Worm (Caenorhabditis elegans) whole organism, L3 larva: ENCODE measurements around the gene cyp-34A10.

Source experiments
- elt-2 ChIP-seq: sonication (generic microtip); optimal IDR thresholded peaks from 2 replicates; lab custom pipeline; 2016; ENCODE audit warnings: missing genetic modification reagents, mild to moderate bottlenecking, missing genetic modification characterization, missing compliant biosample characterization
- eor-1 ChIP-seq, 2 experiments: fragments of 150-350 bp; optimal IDR thresholded peaks; 2 replicates each; lab custom pipeline; 2014 to 2018; ENCODE audit warnings: missing biosample characterization in 2 of 2, missing genetic modification characterization in 2 of 2
- lin-39 ChIP-seq: fragments of 150-350 bp; optimal IDR thresholded peaks from 2 replicates; lab custom pipeline; 2018; ENCODE audit warnings: missing biosample characterization, missing genetic modification reagents, missing genetic modification characterization
- mml-1 ChIP-seq: fragments of 150-350 bp; sonication (generic microtip); optimal IDR thresholded peaks from 3 replicates; lab custom pipeline; 2014; ENCODE audit warnings: missing biosample characterization, missing genetic modification characterization
- nhr-11 ChIP-seq: fragments of 150-350 bp; optimal IDR thresholded peaks from 2 replicates; lab custom pipeline; 2014; ENCODE audit warnings: missing biosample characterization, missing genetic modification characterization
- nhr-237 ChIP-seq: fragments of 150-350 bp; optimal IDR thresholded peaks from 2 replicates; lab custom pipeline; 2014; ENCODE audit warnings: missing biosample characterization, missing genetic modification characterization
- nhr-28 ChIP-seq: fragments of 150-350 bp; optimal IDR thresholded peaks from 2 replicates; lab custom pipeline; 2014; ENCODE audit warnings: missing biosample characterization, missing genetic modification characterization
- nhr-67 ChIP-seq: fragments of 150-350 bp; optimal IDR thresholded peaks from 2 replicates; lab custom pipeline; 2014; ENCODE audit warnings: missing biosample characterization, missing genetic modification characterization
- nhr-76 ChIP-seq: fragments of 150-350 bp; sonication (generic microtip); optimal IDR thresholded peaks from 5 replicates; lab custom pipeline; 2014; ENCODE audit warnings: missing biosample characterization, missing genetic modification characterization
- pha-4 ChIP-seq: fragments of 150-350 bp; optimal IDR thresholded peaks from 2 replicates; lab custom pipeline; 2014; ENCODE audit warnings: missing biosample characterization, missing genetic modification reagents, missing genetic modification characterization
- tbx-2 ChIP-seq: sonication (generic microtip); optimal IDR thresholded peaks from 2 replicates; lab custom pipeline; 2016; ENCODE audit warnings: mild to moderate bottlenecking, missing genetic modification characterization, missing compliant biosample characterization
- unc-62 ChIP-seq: fragments of 150-350 bp; sonication (generic microtip); optimal IDR thresholded peaks from 4 replicates; lab custom pipeline; 2014; ENCODE audit warnings: missing biosample characterization, missing genetic modification reagents, missing genetic modification characterization
- zag-1 ChIP-seq: fragments of 150-350 bp; optimal IDR thresholded peaks from 2 replicates; lab custom pipeline; 2014; ENCODE audit warnings: missing biosample characterization, missing genetic modification characterization

DNA sequence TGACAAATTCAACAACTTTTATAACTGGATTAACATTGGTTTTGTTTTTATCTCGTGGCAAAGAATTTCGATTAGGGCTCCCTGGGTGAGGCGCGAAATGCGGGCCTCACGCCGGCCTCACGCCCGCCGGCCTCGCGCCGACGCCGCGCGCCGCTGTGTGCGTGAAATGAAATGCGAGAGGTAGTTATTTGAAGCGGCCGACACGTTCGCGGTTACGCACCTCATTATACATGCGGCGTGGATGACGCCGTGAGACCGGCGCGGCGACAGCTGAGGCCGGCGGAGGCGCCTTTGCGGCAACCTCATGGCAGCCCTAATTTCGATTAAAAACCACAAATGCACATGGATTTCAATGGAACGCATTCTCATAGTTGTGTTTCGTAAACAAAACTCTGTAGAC lies 45.3 kb downstream of the cyp-34A10 start:
- TF ChIP-seq mml-1 (tag; lab: Kevin White, UChicago) (no peak), nhr-11 (tag; lab: Kevin White, UChicago) (no peak), unc-62 (GFP tag; lab: Kevin White, UChicago) (no peak), nhr-67 (tag; lab: Kevin White, UChicago) (no peak), nhr-76 (tag; lab: Kevin White, UChicago) (no peak), nhr-237 (tag; lab: Kevin White, UChicago) (no peak), nhr-28 (tag; lab: Kevin White, UChicago) (no peak), zag-1 (no peak), pha-4 (tag; lab: Kevin White, UChicago) (no peak), eor-1 (tag; optimal IDR thresholded peaks at IDR 0.05; lab: Kevin White, UChicago) (no peak), tbx-2 (tag; lab: Kevin White, UChicago) (no peak), elt-2 (tag; lab: Kevin White, UChicago) (no peak), lin-39 (tag; lab: Kevin White, UChicago) (no peak)
